Fruit fly (Drosophila melanogaster): ENCODE results near the gene EAChm.

DNA sequence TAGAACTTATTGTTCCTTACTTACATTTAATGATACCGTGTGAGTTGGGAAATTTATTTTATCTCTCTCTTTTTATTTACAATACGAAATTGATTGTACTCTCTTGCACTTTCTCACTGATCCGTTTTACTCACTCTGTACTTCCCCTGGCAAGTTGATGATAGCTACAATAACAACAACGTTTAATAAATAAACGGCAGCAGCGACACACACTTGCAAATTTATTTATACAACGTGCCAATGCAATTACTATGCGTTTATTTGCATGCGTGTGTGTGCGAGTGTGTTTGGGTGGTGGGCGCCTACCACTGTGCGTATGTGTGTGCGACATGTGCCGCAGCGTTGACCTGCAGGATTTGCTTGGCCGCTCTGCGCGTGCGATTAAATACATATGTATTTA is 45.0 kb downstream of the EAChm start:
- no peak for TF ChIP-seq GATAd (GFP tag; optimal IDR thresholded peaks at IDR 0.05)
- TF ChIP-seq pan (optimal IDR thresholded peaks at IDR 0.05), result no peak
- TF ChIP-seq CrebA (GFP tag; optimal IDR thresholded peaks at IDR 0.05; ENCODE audit: borderline replicate concordance), result no peak
- TF ChIP-seq usp (GFP tag; optimal IDR thresholded peaks at IDR 0.05), result no peak
- no peak for TF ChIP-seq foxo (GFP tag; optimal IDR thresholded peaks at IDR 0.05)
- no peak for TF ChIP-seq Vsx2 (GFP tag; optimal IDR thresholded peaks at IDR 0.05; ENCODE audit: partially characterized antibody)
- TF ChIP-seq lola (GFP tag; optimal IDR thresholded peaks at IDR 0.05), result no peak
- TF ChIP-seq CG9705 (GFP tag; optimal IDR thresholded peaks at IDR 0.05), result no peak
- no peak for TF ChIP-seq ey (GFP tag; optimal IDR thresholded peaks at IDR 0.05)
- no peak for TF ChIP-seq CG32264 (GFP tag; optimal IDR thresholded peaks at IDR 0.05)
- no peak for TF ChIP-seq brk (GFP tag; optimal IDR thresholded peaks at IDR 0.05)
- TF ChIP-seq h (GFP tag; optimal IDR thresholded peaks at IDR 0.05), result no peak
- TF ChIP-seq Mio (GFP tag; optimal IDR thresholded peaks at IDR 0.05), result no peak
- TF ChIP-seq psq (GFP tag; optimal IDR thresholded peaks at IDR 0.05), result no peak

All from whole organism, wandering third instar larva.